Fruit fly (Drosophila melanogaster): ENCODE results near the gene Ada2b.

Ada2b gene

DNA sequence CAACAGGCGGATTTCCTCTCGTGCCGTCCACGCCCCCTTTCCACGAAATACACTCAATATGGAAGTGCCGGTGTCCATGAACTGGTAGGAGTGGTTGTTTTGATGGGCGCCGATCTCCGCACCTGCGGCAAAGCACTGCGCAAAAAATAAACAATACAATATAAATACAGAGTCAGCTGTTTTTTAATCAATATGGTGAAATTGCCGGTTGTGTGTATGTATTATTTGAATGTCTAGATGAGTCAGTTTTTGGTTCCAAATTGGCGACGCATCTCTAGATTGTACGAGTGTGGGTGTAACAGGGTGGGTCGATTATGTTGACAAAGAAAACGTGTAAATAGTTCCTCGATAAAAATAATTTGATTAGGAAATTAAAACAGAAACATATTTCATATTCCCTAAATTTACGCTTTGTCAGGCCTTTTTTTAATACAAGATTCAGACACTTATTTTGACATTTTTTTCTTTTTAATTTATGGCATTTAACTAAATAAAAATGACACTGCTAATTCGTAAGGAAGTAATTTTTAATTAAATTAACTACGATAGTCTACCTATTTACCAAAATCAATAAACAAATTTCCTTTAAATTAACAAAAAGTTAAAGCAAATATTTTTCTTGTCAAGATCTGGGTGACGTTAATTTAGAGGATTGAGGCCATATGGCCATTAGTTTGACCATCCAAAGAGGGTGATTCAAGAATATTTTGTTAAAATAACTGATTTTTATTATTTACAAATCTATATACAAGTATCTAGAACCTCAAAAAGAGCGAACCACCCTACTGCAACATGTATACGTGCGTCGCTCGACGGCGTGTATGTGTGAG, 628 bp downstream of the Ada2b start (continued):
- TF ChIP-seq CG3407 (GFP tag; optimal IDR thresholded peaks at IDR 0.05): peak; percentile 80
- peak; percentile 32 for TF ChIP-seq sisA (GFP tag; IDR thresholded peaks at IDR 0.05)
- 0 out of 3 replicates have a peak, but pooled peaks have one; percentile 33 for TF ChIP-seq Optix (GFP tag; IDR thresholded peaks at IDR 0.05)
- TF ChIP-seq kni (GFP tag; optimal IDR thresholded peaks at IDR 0.05): peak; percentile 83
- TF ChIP-seq CG12104 (GFP tag; optimal IDR thresholded peaks at IDR 0.05): peak; percentile 96
- TF ChIP-seq tio (GFP tag; optimal IDR thresholded peaks at IDR 0.05): peak; percentile 96
- TF ChIP-seq chinmo (GFP tag; IDR thresholded peaks at IDR 0.05; ENCODE audit: partially characterized antibody): no peak
- TF ChIP-seq D (optimal IDR thresholded peaks at IDR 0.05): no peak
- peak; percentile 93 for TF ChIP-seq D (GFP tag; optimal IDR thresholded peaks at IDR 0.05)
- TF ChIP-seq CG7987 (GFP tag; optimal IDR thresholded peaks at IDR 0.05): peak; percentile 34
- no peak for TF ChIP-seq Tbp (GFP tag; optimal IDR thresholded peaks at IDR 0.05)
- TF ChIP-seq gce (GFP tag; IDR thresholded peaks at IDR 0.05): 0 out of 3 replicates have a peak, but pooled peaks have one; percentile 22
- TF ChIP-seq HmgZ (tag; optimal IDR thresholded peaks at IDR 0.05): peak; percentile 48
- peak; percentile 14 for TF ChIP-seq Antp (GFP tag; optimal IDR thresholded peaks at IDR 0.05)
- peak; percentile 69 for TF ChIP-seq CG14014 (GFP tag; IDR thresholded peaks at IDR 0.05)
- peak; percentile 90 for TF ChIP-seq HHEX (GFP tag; optimal IDR thresholded peaks at IDR 0.05)
- peak; percentile 98 for TF ChIP-seq CG15514 (GFP tag; optimal IDR thresholded peaks at IDR 0.05)
- no peak for TF ChIP-seq Bgb (GFP tag; IDR thresholded peaks at IDR 0.05; ENCODE audit: partially characterized antibody)
- TF ChIP-seq H15 (GFP tag; IDR thresholded peaks at IDR 0.05): peak; percentile 76
- TF ChIP-seq CG13624 (GFP tag; optimal IDR thresholded peaks at IDR 0.05): peak; percentile 83
- TF ChIP-seq CG34376 (GFP tag; optimal IDR thresholded peaks at IDR 0.05): peak; percentile 89
- TF ChIP-seq Dfd (GFP tag; optimal IDR thresholded peaks at IDR 0.05): no peak
- TF ChIP-seq danr (GFP tag; IDR thresholded peaks at IDR 0.05): peak; percentile 18; the same call in 1 of the 2 replicates
- peak; percentile 89 for TF ChIP-seq nau (GFP tag; optimal IDR thresholded peaks at IDR 0.05)
- peak; percentile 78 for TF ChIP-seq CG18011 (GFP tag; optimal IDR thresholded peaks at IDR 0.05)
- TF ChIP-seq E2f2 (GFP tag; IDR thresholded peaks at IDR 0.05): peak; percentile 63
- TF ChIP-seq Lhr (GFP tag; optimal IDR thresholded peaks at IDR 0.05): peak; percentile 56
- no peak for TF ChIP-seq CG8290 (GFP tag; optimal IDR thresholded peaks at IDR 0.05)
- peak; percentile 57 to 70 for TF ChIP-seq CG8290 (tag; optimal IDR thresholded peaks at IDR 0.05)
- TF ChIP-seq CG12942 (GFP tag; optimal IDR thresholded peaks at IDR 0.05): peak; percentile 65
- TF ChIP-seq D19A (tag; optimal IDR thresholded peaks at IDR 0.05): peak; percentile 88
- peak; percentile 79 for TF ChIP-seq onecut (GFP tag; IDR thresholded peaks at IDR 0.05)
- peak; percentile 87 for TF ChIP-seq sqz (GFP tag; optimal IDR thresholded peaks at IDR 0.05)
- no peak for TF ChIP-seq z (GFP tag; IDR thresholded peaks at IDR 0.05)
- peak; percentile 62; the same call in 1 of the 3 replicates for TF ChIP-seq CG11560 (tag; IDR thresholded peaks at IDR 0.05)
- peak; percentile 69 for TF ChIP-seq shn (GFP tag; optimal IDR thresholded peaks at IDR 0.05)
- TF ChIP-seq CG3065 (GFP tag; optimal IDR thresholded peaks at IDR 0.05): no peak
- peak; percentile 84 for TF ChIP-seq Fer3 (tag; optimal IDR thresholded peaks at IDR 0.05)
- TF ChIP-seq da (GFP tag; optimal IDR thresholded peaks at IDR 0.05): no peak
- peak; percentile 89 for TF ChIP-seq CG1529 (GFP tag; optimal IDR thresholded peaks at IDR 0.05)
- TF ChIP-seq sc (optimal IDR thresholded peaks at IDR 0.05): no peak
- TF ChIP-seq sc (GFP tag; optimal IDR thresholded peaks at IDR 0.05): peak; percentile 87
- no peak for TF ChIP-seq tll (GFP tag; optimal IDR thresholded peaks at IDR 0.05)
- no peak for TF ChIP-seq MESR4 (GFP tag; optimal IDR thresholded peaks at IDR 0.05)
- no peak for TF ChIP-seq ERR (GFP tag; optimal IDR thresholded peaks at IDR 0.05)
- peak; percentile 73 for TF ChIP-seq lmd (GFP tag; IDR thresholded peaks at IDR 0.05)
- TF ChIP-seq CG13296 (GFP tag; optimal IDR thresholded peaks at IDR 0.05): peak; percentile 90
- no peak for TF ChIP-seq CG15479 (GFP tag; optimal IDR thresholded peaks at IDR 0.05)
- TF ChIP-seq CG32772 (GFP tag; IDR thresholded peaks at IDR 0.05): 0 out of 2 replicates have a peak, but pooled peaks have one; percentile 39
- TF ChIP-seq Myb (GFP tag; optimal IDR thresholded peaks at IDR 0.05): peak; percentile 47

Measured in whole organism, embryonic.